Fruit fly (Drosophila melanogaster) whole organism, pupa: ENCODE data around the gene Usp47.

Experiments used
- Ets98B ChIP-seq: fragments of 200-800 bp; sonication (Bioruptor generic); IDR thresholded peaks from 2 replicates; pipeline ENCODE4 v1.3.6; 2022; ENCODE audit warnings: missing biosample characterization, missing genetic modification characterization
- Pif1A ChIP-seq: fragments of 200-800 bp; sonication (Bioruptor generic); optimal IDR thresholded peaks from 3 replicates; lab custom pipeline; 2016; ENCODE audit warnings: missing biosample characterization, missing genetic modification characterization
- Pif1B ChIP-seq: fragments of 200-800 bp; sonication (Bioruptor generic); optimal IDR thresholded peaks from 3 replicates; lab custom pipeline; 2016; ENCODE audit warnings: missing biosample characterization, missing genetic modification characterization
- fd96Ca ChIP-seq: fragments of 200-800 bp; sonication (Bioruptor generic); IDR thresholded peaks from 3 replicates; pipeline ENCODE4 v1.3.6; 2022; ENCODE audit warnings: missing biosample characterization, missing genetic modification characterization
- gl ChIP-seq: fragments of 200-800 bp; sonication (Bioruptor generic); optimal IDR thresholded peaks from 2 replicates; lab custom pipeline; 2018; ENCODE audit warnings: missing biosample characterization, mild to moderate bottlenecking, missing genetic modification characterization

dm6 chr3L:5751740-5752579, 813 bp upstream of the Usp47 start, which contains the start of gene DnaJ-1:
- TF ChIP-seq gl (tag; lab: Kevin White, UChicago) (peak; percentile 5), Pif1B (GFP tag; lab: Kevin White, UChicago) (peak; percentile 14), Ets98B (GFP tag; lab: Robert Waterston, UW) (peak; percentile 64; the same call in 1 of the 2 replicates), Pif1A (GFP tag; lab: Kevin White, UChicago) (no peak), fd96Ca (GFP tag; lab: Robert Waterston, UW) (no peak)
